Worm (Caenorhabditis elegans) whole organism, L1 larva: ENCODE measurements around the gene nhr-1.

ENCODE experiments used
- aly-2 ChIP-seq: fragments of 150-350 bp; optimal IDR thresholded peaks from 2 replicates; lab custom pipeline; 2014; ENCODE audit warnings: missing biosample characterization, missing genetic modification characterization
- blmp-1 ChIP-seq: fragments of 150-350 bp; optimal IDR thresholded peaks from 2 replicates; lab custom pipeline; 2014; ENCODE audit warnings: missing biosample characterization, missing genetic modification characterization
- ceh-82 ChIP-seq, 3 experiments: fragments of 150-350 bp in 1 of 3; sonication (generic microtip) in 2 of 3; optimal IDR thresholded peaks; 2 replicates each; lab custom pipeline; 2014 to 2017; ENCODE audit warnings: missing biosample characterization in 3 of 3, missing genetic modification characterization in 3 of 3
- egl-13 ChIP-seq: sonication (generic microtip); optimal IDR thresholded peaks from 2 replicates; lab custom pipeline; 2016; ENCODE audit warnings: missing genotype, missing genetic modification reagents, missing genetic modification characterization, missing compliant biosample characterization
- egl-27 ChIP-seq, 2 experiments: fragments of 150-350 bp in 1 of 2; sonication (generic microtip); optimal IDR thresholded peaks; 3 replicates each; lab custom pipeline; 2017 to 2018; ENCODE audit warnings: missing biosample characterization in 2 of 2, missing genetic modification characterization in 2 of 2, missing genetic modification reagents in 2 of 2
- fos-1 ChIP-seq: fragments of 150-350 bp; optimal IDR thresholded peaks from 2 replicates; lab custom pipeline; 2014; ENCODE audit warnings: missing biosample characterization, missing genetic modification characterization
- hpl-2 ChIP-seq: fragments of 150-350 bp; optimal IDR thresholded peaks from 2 replicates; lab custom pipeline; 2014; ENCODE audit warnings: missing biosample characterization, missing genetic modification reagents, missing genetic modification characterization
- lin-13 ChIP-seq: fragments of 150-350 bp; optimal IDR thresholded peaks from 2 replicates; lab custom pipeline; 2014; ENCODE audit warnings: missing biosample characterization, missing genetic modification reagents, missing genetic modification characterization
- lin-35 ChIP-seq, 2 experiments: fragments of 150-350 bp; optimal IDR thresholded peaks; 2 replicates each; lab custom pipeline; 2014; ENCODE audit warnings: missing biosample characterization in 2 of 2, missing genetic modification characterization in 2 of 2, missing genetic modification reagents in 2 of 2
- nhr-11 ChIP-seq: fragments of 150-350 bp; optimal IDR thresholded peaks from 2 replicates; lab custom pipeline; 2014; ENCODE audit warnings: missing biosample characterization, missing genetic modification characterization
- nhr-12 ChIP-seq: sonication (generic microtip); optimal IDR thresholded peaks from 2 replicates; lab custom pipeline; 2017; ENCODE audit warnings: missing biosample characterization, missing genetic modification characterization
- nhr-90 ChIP-seq: sonication (generic microtip); optimal IDR thresholded peaks from 2 replicates; lab custom pipeline; 2016; ENCODE audit warnings: mild to moderate bottlenecking, missing genetic modification characterization, missing compliant biosample characterization; ENCODE audit not compliant: poor library complexity
- snu-23 ChIP-seq: sonication (generic microtip); optimal IDR thresholded peaks from 2 replicates; lab custom pipeline; 2016; ENCODE audit warnings: missing genetic modification characterization, missing compliant biosample characterization
- unc-86 ChIP-seq: sonication (generic microtip); optimal IDR thresholded peaks from 2 replicates; lab custom pipeline; 2016; ENCODE audit warnings: missing genetic modification characterization, missing compliant biosample characterization

- no peak for TF ChIP-seq hpl-2 (GFP tag; lab: Kevin White, UChicago)
- no peak for TF ChIP-seq egl-27 (tag; optimal IDR thresholded peaks at IDR 0.05; lab: Kevin White, UChicago)
- TF ChIP-seq nhr-12: no peak
- TF ChIP-seq blmp-1: no peak
- no peak for TF ChIP-seq lin-13 (GFP tag; lab: Kevin White, UChicago)
- TF ChIP-seq unc-86: no peak
- no peak for TF ChIP-seq aly-2 (tag; lab: Kevin White, UChicago)
- peak in 1 of 2 experiments; percentile 38 for TF ChIP-seq lin-35 (GFP tag; optimal IDR thresholded peaks at IDR 0.05; lab: Kevin White, UChicago)
- no peak for TF ChIP-seq fos-1 (tag; lab: Kevin White, UChicago)
- TF ChIP-seq ceh-82 (tag; optimal IDR thresholded peaks at IDR 0.05; lab: Kevin White, UChicago): no peak
- no peak for TF ChIP-seq nhr-11 (tag; lab: Kevin White, UChicago)
- peak; percentile 42 for TF ChIP-seq snu-23 (GFP tag; lab: Kevin White, UChicago)
- peak; percentile 25 for TF ChIP-seq nhr-90 (tag; lab: Kevin White, UChicago)
- no peak for TF ChIP-seq egl-13 (tag; lab: Kevin White, UChicago)
These were observed 40.9 kb upstream of the nhr-1 start for ce11 chrX:17472917-17473316.
